Worm (Caenorhabditis elegans) whole organism, L3 larva: ENCODE results near the gene sid-2.

Experiments
- R02D3.7 ChIP-seq: fragments of 150-350 bp; optimal IDR thresholded peaks from 2 replicates; lab custom pipeline; 2014; ENCODE audit warnings: missing biosample characterization, missing genetic modification characterization
- ZK546.5 ChIP-seq: sonication (generic microtip); optimal IDR thresholded peaks from 2 replicates; lab custom pipeline; 2017; ENCODE audit warnings: missing biosample characterization, missing genetic modification characterization
- aly-2 ChIP-seq: fragments of 150-350 bp; optimal IDR thresholded peaks from 2 replicates; lab custom pipeline; 2014; ENCODE audit warnings: missing biosample characterization, missing genetic modification characterization
- ama-1 ChIP-seq: fragments of 150-350 bp; optimal IDR thresholded peaks from 2 replicates; lab custom pipeline; 2018
- ceh-28 ChIP-seq: fragments of 150-350 bp; optimal IDR thresholded peaks from 2 replicates; lab custom pipeline; 2014; ENCODE audit warnings: missing biosample characterization, missing genetic modification reagents, missing genetic modification characterization
- egl-5 ChIP-seq: fragments of 150-350 bp; optimal IDR thresholded peaks from 2 replicates; lab custom pipeline; 2017; ENCODE audit warnings: missing biosample characterization, missing genetic modification reagents, missing genetic modification characterization, inconsistent platforms
- elt-2 ChIP-seq: sonication (generic microtip); optimal IDR thresholded peaks from 2 replicates; lab custom pipeline; 2016; ENCODE audit warnings: missing genetic modification reagents, mild to moderate bottlenecking, missing genetic modification characterization, missing compliant biosample characterization
- eor-1 ChIP-seq, 2 experiments: fragments of 150-350 bp; optimal IDR thresholded peaks; 2 replicates each; lab custom pipeline; 2014 to 2018; ENCODE audit warnings: missing biosample characterization in 2 of 2, missing genetic modification characterization in 2 of 2
- fkh-2 ChIP-seq: fragments of 150-350 bp; optimal IDR thresholded peaks from 2 replicates; lab custom pipeline; 2014; ENCODE audit warnings: missing biosample characterization, missing genetic modification reagents, missing genetic modification characterization
- hmg-11 ChIP-seq: sonication (generic microtip); optimal IDR thresholded peaks from 2 replicates; lab custom pipeline; 2016; ENCODE audit warnings: missing genetic modification characterization, missing compliant biosample characterization
- lin-15B ChIP-seq: fragments of 150-350 bp; optimal IDR thresholded peaks from 2 replicates; lab custom pipeline; 2014; ENCODE audit warnings: missing biosample characterization, missing genetic modification characterization
- lin-39 ChIP-seq: fragments of 150-350 bp; optimal IDR thresholded peaks from 2 replicates; lab custom pipeline; 2018; ENCODE audit warnings: missing biosample characterization, missing genetic modification reagents, missing genetic modification characterization
- lsy-12 ChIP-seq: sonication (generic microtip); optimal IDR thresholded peaks from 2 replicates; lab custom pipeline; 2016; ENCODE audit warnings: mild to moderate bottlenecking, missing genetic modification characterization, missing compliant biosample characterization
- mdl-1 ChIP-seq: fragments of 150-350 bp; optimal IDR thresholded peaks from 2 replicates; lab custom pipeline; 2014; ENCODE audit warnings: missing biosample characterization, missing genetic modification characterization
- mml-1 ChIP-seq: fragments of 150-350 bp; sonication (generic microtip); optimal IDR thresholded peaks from 3 replicates; lab custom pipeline; 2014; ENCODE audit warnings: missing biosample characterization, missing genetic modification characterization
- nfya-1 ChIP-seq: sonication (generic microtip); optimal IDR thresholded peaks from 2 replicates; lab custom pipeline; 2017; ENCODE audit warnings: missing genetic modification characterization, mild to moderate bottlenecking, missing compliant biosample characterization, antibody characterized with exemption, moderate library complexity; ENCODE audit not compliant: insufficient read depth
- nhr-11 ChIP-seq: fragments of 150-350 bp; optimal IDR thresholded peaks from 2 replicates; lab custom pipeline; 2014; ENCODE audit warnings: missing biosample characterization, missing genetic modification characterization
- nhr-12 ChIP-seq: fragments of 150-350 bp; optimal IDR thresholded peaks from 2 replicates; lab custom pipeline; 2014; ENCODE audit warnings: missing biosample characterization, missing genetic modification characterization
- nhr-23 ChIP-seq: fragments of 150-350 bp; optimal IDR thresholded peaks from 2 replicates; lab custom pipeline; 2014; ENCODE audit warnings: missing biosample characterization, missing genetic modification reagents, missing genetic modification characterization
- nhr-28 ChIP-seq: fragments of 150-350 bp; optimal IDR thresholded peaks from 2 replicates; lab custom pipeline; 2014; ENCODE audit warnings: missing biosample characterization, missing genetic modification characterization
- nhr-43 ChIP-seq: sonication (generic microtip); optimal IDR thresholded peaks from 2 replicates; lab custom pipeline; 2016; ENCODE audit warnings: mild to moderate bottlenecking, missing genetic modification characterization, missing compliant biosample characterization; ENCODE audit not compliant: poor library complexity, severe bottlenecking
- nhr-67 ChIP-seq: fragments of 150-350 bp; optimal IDR thresholded peaks from 2 replicates; lab custom pipeline; 2014; ENCODE audit warnings: missing biosample characterization, missing genetic modification characterization
- nhr-76 ChIP-seq: fragments of 150-350 bp; sonication (generic microtip); optimal IDR thresholded peaks from 5 replicates; lab custom pipeline; 2014; ENCODE audit warnings: missing biosample characterization, missing genetic modification characterization
- pha-4 ChIP-seq: fragments of 150-350 bp; optimal IDR thresholded peaks from 2 replicates; lab custom pipeline; 2014; ENCODE audit warnings: missing biosample characterization, missing genetic modification reagents, missing genetic modification characterization
- pqm-1 ChIP-seq: fragments of 150-350 bp; optimal IDR thresholded peaks from 2 replicates; lab custom pipeline; 2017; ENCODE audit warnings: missing biosample characterization, missing genetic modification characterization, inconsistent platforms
- sea-2 ChIP-seq: fragments of 150-350 bp; sonication (generic microtip); optimal IDR thresholded peaks from 4 replicates; lab custom pipeline; 2014; ENCODE audit warnings: missing biosample characterization, missing genetic modification reagents, missing genetic modification characterization
- skn-1 ChIP-seq: fragments of 150-350 bp; optimal IDR thresholded peaks from 2 replicates; lab custom pipeline; 2014; ENCODE audit warnings: missing biosample characterization, missing genetic modification characterization
- snpc-4 ChIP-seq: fragments of 150-350 bp; optimal IDR thresholded peaks from 2 replicates; lab custom pipeline; 2014; ENCODE audit warnings: missing biosample characterization, missing genetic modification characterization
- unc-39 ChIP-seq: sonication (generic microtip); optimal IDR thresholded peaks from 4 replicates; lab custom pipeline; 2017; ENCODE audit warnings: missing biosample characterization, missing genetic modification characterization
- unc-62 ChIP-seq: fragments of 150-350 bp; sonication (generic microtip); optimal IDR thresholded peaks from 4 replicates; lab custom pipeline; 2014; ENCODE audit warnings: missing biosample characterization, missing genetic modification reagents, missing genetic modification characterization
- ztf-11 ChIP-seq: fragments of 150-350 bp; optimal IDR thresholded peaks from 2 replicates; lab custom pipeline; 2014; ENCODE audit warnings: missing biosample characterization, missing genetic modification characterization
- ztf-4 ChIP-seq: fragments of 150-350 bp; optimal IDR thresholded peaks from 2 replicates; lab custom pipeline; 2014; ENCODE audit warnings: missing biosample characterization, missing genetic modification characterization

The sid-2 gene

DNA sequence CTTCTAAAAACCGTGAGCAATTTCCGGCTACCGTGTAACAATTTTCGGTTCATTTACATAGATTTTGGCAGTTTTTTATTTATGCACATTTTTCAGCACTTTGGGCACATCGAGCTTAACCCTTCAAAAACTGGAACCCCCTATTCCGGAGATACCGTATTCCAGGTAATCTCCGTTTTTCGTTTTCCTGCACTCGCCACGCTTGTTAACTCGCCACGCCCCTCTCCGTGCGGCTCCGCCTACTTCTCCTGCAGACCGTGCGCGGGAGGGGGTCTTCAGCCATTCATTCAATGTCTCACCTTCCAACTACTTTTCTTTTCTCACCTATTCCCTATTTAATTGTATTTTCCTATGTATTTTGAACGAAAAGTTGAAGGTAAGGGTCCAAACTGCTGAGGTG is 19.1 kb upstream of the sid-2 start:
- TF ChIP-seq ztf-4 (tag; lab: Kevin White, UChicago) = no peak
- TF ChIP-seq nhr-43 (tag; lab: Kevin White, UChicago) = no peak
- no peak for TF ChIP-seq egl-5 (tag; lab: Kevin White, UChicago)
- no peak for TF ChIP-seq ama-1 (lab: Kevin White, UChicago)
- TF ChIP-seq aly-2 (tag; lab: Kevin White, UChicago) = no peak
- no peak for TF ChIP-seq nhr-67
- TF ChIP-seq mdl-1 = no peak
- no peak for TF ChIP-seq unc-62 (GFP tag; lab: Kevin White, UChicago)

ce11 chrIII:13666406-13666805 is 12.8 kb upstream of the sid-2 start:
- TF ChIP-seq R02D3.7 (tag; lab: Kevin White, UChicago) (no peak), nhr-23 (tag; lab: Kevin White, UChicago) (no peak), nhr-28 (tag; lab: Kevin White, UChicago) (no peak), unc-62 (GFP tag; lab: Kevin White, UChicago) (peak; percentile 6), ztf-11 (no peak), nhr-11 (no peak), lsy-12 (no peak)

ce11 chrIII:13667739-13668138 is 11.5 kb upstream of the sid-2 start, which contains the start of gene flp-15:
TSS of gene flp-15 (minus strand) at chrIII:13667839.
- no peak for TF ChIP-seq nfya-1
- no peak for TF ChIP-seq pha-4
- TF ChIP-seq nhr-43 (tag; lab: Kevin White, UChicago) = no peak
- TF ChIP-seq lin-15B = no peak
- no peak for TF ChIP-seq snpc-4 (tag; lab: Kevin White, UChicago)
- no peak for TF ChIP-seq nhr-28 (tag; lab: Kevin White, UChicago)
- TF ChIP-seq eor-1 (tag; optimal IDR thresholded peaks at IDR 0.05; lab: Kevin White, UChicago) = no peak
- TF ChIP-seq skn-1 (tag; lab: Kevin White, UChicago) = no peak
- TF ChIP-seq lin-39 (tag; lab: Kevin White, UChicago) = no peak
- TF ChIP-seq, all 47 proteins: peak for 0

ce11 chrIII:13669519-13669918 is 9.7 kb upstream of the sid-2 start:
- TF ChIP-seq pha-4 = no peak
- TF ChIP-seq unc-39 (tag; lab: Kevin White, UChicago) = no peak
- no peak for TF ChIP-seq fkh-2 (tag; lab: Kevin White, UChicago)
- no peak for TF ChIP-seq ZK546.5 (tag; lab: Kevin White, UChicago)
- no peak for TF ChIP-seq aly-2 (tag; lab: Kevin White, UChicago)
- TF ChIP-seq elt-2 (tag; lab: Kevin White, UChicago) = no peak
- no peak for TF ChIP-seq lsy-12
- TF ChIP-seq mml-1 (tag; lab: Kevin White, UChicago) = no peak
- no peak for TF ChIP-seq nhr-12 (tag; lab: Kevin White, UChicago)
- no peak for TF ChIP-seq skn-1 (tag; lab: Kevin White, UChicago)
- TF ChIP-seq egl-5 (tag; lab: Kevin White, UChicago) = no peak
- TF ChIP-seq ceh-28 (tag; lab: Kevin White, UChicago) = no peak
- no peak for TF ChIP-seq hmg-11 (tag; lab: Kevin White, UChicago)
- TF ChIP-seq nhr-76 = no peak
- TF ChIP-seq lin-39 (tag; lab: Kevin White, UChicago) = no peak
- no peak for TF ChIP-seq sea-2 (GFP tag; lab: Kevin White, UChicago)

ce11 chrIII:13672654-13673330 is 6.5 kb upstream of the sid-2 start, which contains the start of gene aqp-11:
TSS of gene aqp-11 (plus strand) at chrIII:13673280.
- TF ChIP-seq pqm-1 (tag; lab: Kevin White, UChicago) = peak; percentile 66
- no peak for TF ChIP-seq eor-1 (tag; optimal IDR thresholded peaks at IDR 0.05; lab: Kevin White, UChicago)
- peak; percentile 99 for TF ChIP-seq skn-1 (tag; lab: Kevin White, UChicago)
- TF ChIP-seq elt-2 (tag; lab: Kevin White, UChicago) = peak; percentile 71
- no peak for TF ChIP-seq egl-5 (tag; lab: Kevin White, UChicago)
- no peak for TF ChIP-seq nhr-67
- TF ChIP-seq ceh-28 (tag; lab: Kevin White, UChicago) = no peak
- TF ChIP-seq R02D3.7 (tag; lab: Kevin White, UChicago) = no peak
- TF ChIP-seq nhr-11 = no peak
- no peak for TF ChIP-seq aly-2 (tag; lab: Kevin White, UChicago)
- TF ChIP-seq pha-4 = peak; percentile 19
